Worm (Caenorhabditis elegans) whole organism, late embryonic: ENCODE data around the gene cal-5.

Experiments used
- K09A11.1 ChIP-seq: sonication (generic microtip); optimal IDR thresholded peaks from 2 replicates; lab custom pipeline; 2017; ENCODE audit warnings: antibody characterized with exemption, mild to moderate bottlenecking, missing genetic modification characterization, missing compliant biosample characterization; ENCODE audit not compliant: insufficient read depth
- T23F11.4 ChIP-seq: fragments of 200-800 bp; sonication (Bioruptor generic); optimal IDR thresholded peaks from 2 replicates; lab custom pipeline; 2018; ENCODE audit warnings: mild to moderate bottlenecking, missing genetic modification characterization, missing compliant biosample characterization
- ahr-1 ChIP-seq: sonication (generic microtip); optimal IDR thresholded peaks from 2 replicates; lab custom pipeline; 2016; ENCODE audit warnings: missing genetic modification characterization, missing compliant biosample characterization
- ama-1 ChIP-seq: fragments of 150-350 bp; optimal IDR thresholded peaks from 2 replicates; lab custom pipeline; 2014
- ceh-14 ChIP-seq: sonication (generic microtip); optimal IDR thresholded peaks from 2 replicates; lab custom pipeline; 2016; ENCODE audit warnings: missing genotype, missing genetic modification characterization, missing compliant biosample characterization
- ceh-18 ChIP-seq: sonication (generic microtip); optimal IDR thresholded peaks from 2 replicates; lab custom pipeline; 2016; ENCODE audit warnings: missing genetic modification characterization, missing compliant biosample characterization
- ceh-2 ChIP-seq: sonication (generic microtip); optimal IDR thresholded peaks from 2 replicates; lab custom pipeline; 2016; ENCODE audit warnings: missing genotype, missing genetic modification characterization, missing compliant biosample characterization
- ceh-22 ChIP-seq: sonication (generic microtip); optimal IDR thresholded peaks from 2 replicates; lab custom pipeline; 2017; ENCODE audit warnings: missing biosample characterization, missing genetic modification characterization
- ceh-24 ChIP-seq: sonication (generic microtip); optimal IDR thresholded peaks from 2 replicates; lab custom pipeline; 2016; ENCODE audit warnings: mild to moderate bottlenecking, missing genetic modification characterization, missing compliant biosample characterization
- ceh-30 ChIP-seq: fragments of 150-350 bp; optimal IDR thresholded peaks from 2 replicates; lab custom pipeline; 2014; ENCODE audit warnings: missing biosample characterization, missing genetic modification characterization
- ceh-31 ChIP-seq: sonication (generic microtip); optimal IDR thresholded peaks from 2 replicates; lab custom pipeline; 2016; ENCODE audit warnings: missing genetic modification characterization, missing compliant biosample characterization
- ceh-34 ChIP-seq: sonication (generic microtip); optimal IDR thresholded peaks from 2 replicates; lab custom pipeline; 2016; ENCODE audit warnings: mild to moderate bottlenecking, missing genetic modification characterization, missing compliant biosample characterization
- ceh-45 ChIP-seq: fragments of 200-800 bp; sonication (Bioruptor generic); IDR thresholded peaks from 2 replicates; pipeline ENCODE4 v1.3.6; 2022; ENCODE audit warnings: missing genetic modification reagents, missing genetic modification characterization, missing compliant biosample characterization
- ceh-48 ChIP-seq: sonication (generic microtip); optimal IDR thresholded peaks from 2 replicates; lab custom pipeline; 2016; ENCODE audit warnings: missing genetic modification characterization, inconsistent platforms, missing compliant biosample characterization
- ceh-6 ChIP-seq: fragments of 200-800 bp; sonication (Bioruptor generic); optimal IDR thresholded peaks from 2 replicates; lab custom pipeline; 2018; ENCODE audit warnings: mild to moderate bottlenecking, missing genetic modification characterization, missing compliant biosample characterization
- dmd-4 ChIP-seq: sonication (generic microtip); optimal IDR thresholded peaks from 2 replicates; lab custom pipeline; 2016; ENCODE audit warnings: borderline replicate concordance, missing genetic modification characterization, missing compliant biosample characterization
- dve-1 ChIP-seq: sonication (generic microtip); optimal IDR thresholded peaks from 2 replicates; lab custom pipeline; 2017; ENCODE audit warnings: antibody characterized with exemption, mild to moderate bottlenecking, missing genetic modification characterization, missing compliant biosample characterization
- fkh-10 ChIP-seq: fragments of 150-350 bp; optimal IDR thresholded peaks from 2 replicates; lab custom pipeline; 2014; ENCODE audit warnings: missing biosample characterization, missing genetic modification reagents, missing genetic modification characterization
- fkh-6 ChIP-seq: sonication (generic microtip); optimal IDR thresholded peaks from 2 replicates; lab custom pipeline; 2016; ENCODE audit warnings: missing genetic modification characterization, missing compliant biosample characterization
- gmeb-2 ChIP-seq: sonication (generic microtip); optimal IDR thresholded peaks from 2 replicates; lab custom pipeline; 2016; ENCODE audit warnings: missing genetic modification characterization, inconsistent platforms, missing compliant biosample characterization
- hlh-13 ChIP-seq: fragments of 200-800 bp; sonication (Bioruptor generic); optimal IDR thresholded peaks from 2 replicates; lab custom pipeline; 2018; ENCODE audit warnings: mild to moderate bottlenecking, missing genetic modification characterization, missing compliant biosample characterization
- hlh-15 ChIP-seq: sonication (generic microtip); optimal IDR thresholded peaks from 2 replicates; lab custom pipeline; 2016; ENCODE audit warnings: missing genetic modification characterization, missing compliant biosample characterization
- hlh-30 ChIP-seq: sonication (generic microtip); optimal IDR thresholded peaks from 2 replicates; lab custom pipeline; 2017; ENCODE audit warnings: antibody characterized with exemption, missing genetic modification characterization, missing compliant biosample characterization; ENCODE audit not compliant: insufficient read depth
- hlh-6 ChIP-seq: sonication (generic microtip); optimal IDR thresholded peaks from 2 replicates; lab custom pipeline; 2016; ENCODE audit warnings: missing genotype, missing genetic modification characterization, missing compliant biosample characterization
- lin-11 ChIP-seq: fragments of 200-800 bp; sonication (Bioruptor generic); optimal IDR thresholded peaks from 2 replicates; lab custom pipeline; 2018; ENCODE audit warnings: mild to moderate bottlenecking, missing genetic modification characterization, missing compliant biosample characterization
- mec-3 ChIP-seq: sonication (generic microtip); optimal IDR thresholded peaks from 2 replicates; lab custom pipeline; 2016; ENCODE audit warnings: borderline replicate concordance, missing genetic modification characterization, missing compliant biosample characterization
- nhr-232 ChIP-seq: sonication (generic microtip); optimal IDR thresholded peaks from 2 replicates; lab custom pipeline; 2016; ENCODE audit warnings: missing genetic modification characterization, missing compliant biosample characterization
- odd-2 ChIP-seq: sonication (generic microtip); optimal IDR thresholded peaks from 2 replicates; lab custom pipeline; 2017; ENCODE audit warnings: antibody characterized with exemption, mild to moderate bottlenecking, missing genetic modification characterization, missing compliant biosample characterization
- pha-2 ChIP-seq: sonication (generic microtip); optimal IDR thresholded peaks from 2 replicates; lab custom pipeline; 2017; ENCODE audit warnings: mild to moderate bottlenecking, missing genetic modification characterization, missing compliant biosample characterization
- pha-4 ChIP-seq: fragments of 150-350 bp; optimal IDR thresholded peaks from 2 replicates; lab custom pipeline; 2018; ENCODE audit warnings: missing biosample characterization, missing genetic modification reagents, missing genetic modification characterization
- pqm-1 ChIP-seq: sonication (generic microtip); optimal IDR thresholded peaks from 2 replicates; lab custom pipeline; 2016; ENCODE audit warnings: missing genetic modification characterization, missing compliant biosample characterization
- pros-1 ChIP-seq: fragments of 150-350 bp; optimal IDR thresholded peaks from 2 replicates; lab custom pipeline; 2014; ENCODE audit warnings: missing biosample characterization, missing genetic modification reagents, missing genetic modification characterization
- ref-2 ChIP-seq: sonication (generic microtip); optimal IDR thresholded peaks from 2 replicates; lab custom pipeline; 2016; ENCODE audit warnings: missing genetic modification characterization, missing compliant biosample characterization
- sdc-2 ChIP-seq: sonication (generic microtip); optimal IDR thresholded peaks from 2 replicates; lab custom pipeline; 2016; ENCODE audit warnings: missing genotype, missing genetic modification characterization, missing compliant biosample characterization
- syd-9 ChIP-seq: sonication (generic microtip); optimal IDR thresholded peaks from 2 replicates; lab custom pipeline; 2016; ENCODE audit warnings: mild to moderate bottlenecking, missing genetic modification characterization, moderate library complexity, missing compliant biosample characterization
- tbx-7 ChIP-seq: sonication (generic microtip); optimal IDR thresholded peaks from 2 replicates; lab custom pipeline; 2016; ENCODE audit warnings: missing genotype, missing genetic modification characterization, missing compliant biosample characterization
- ttx-3 ChIP-seq: sonication (generic microtip); optimal IDR thresholded peaks from 2 replicates; lab custom pipeline; 2016; ENCODE audit warnings: missing genetic modification reagents, missing genetic modification characterization, missing compliant biosample characterization
- unc-3 ChIP-seq, 2 experiments: fragments of 200-800 bp in 1 of 2; sonication (Bioruptor generic) in 1 of 2; sonication (generic microtip) in 1 of 2; conservative IDR thresholded peaks in 1 of 2; optimal IDR thresholded peaks in 1 of 2; 2 replicates each; pipeline versions ENCODE4 v1.3.6 to Lab custom; 2016 to 2022; ENCODE audit warnings: missing compliant biosample characterization in 2 of 2, missing genetic modification characterization in 2 of 2, missing genetic modification reagents in 1 of 2
- unc-42 ChIP-seq: sonication (generic microtip); optimal IDR thresholded peaks from 2 replicates; lab custom pipeline; 2016; ENCODE audit warnings: missing genotype, missing genetic modification characterization, missing compliant biosample characterization
- zip-5 ChIP-seq: sonication (generic microtip); optimal IDR thresholded peaks from 2 replicates; lab custom pipeline; 2016; ENCODE audit warnings: missing genetic modification characterization, missing compliant biosample characterization

Gene cal-5

DNA sequence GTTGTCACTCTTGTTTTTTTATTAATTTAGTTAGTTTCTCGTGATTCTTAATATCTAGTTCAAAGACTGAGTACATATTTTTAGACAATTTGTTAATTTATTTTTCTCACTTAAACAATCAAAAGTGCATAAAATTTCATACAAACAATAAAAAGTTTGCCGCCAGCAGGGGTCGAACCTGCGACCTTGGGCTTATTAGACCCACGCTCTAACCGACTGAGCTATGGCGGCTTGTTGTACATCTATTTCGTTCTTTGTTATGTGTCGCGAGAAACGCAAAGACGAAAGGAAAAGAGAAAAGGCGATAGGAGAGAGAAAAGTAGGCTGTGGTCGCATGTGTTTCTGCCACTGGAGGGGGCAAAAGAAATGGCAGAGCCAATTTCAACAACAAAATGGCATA, 7.7 kb upstream of the cal-5 start (continued):
- TF ChIP-seq ceh-22 (tag; lab: Kevin White, UChicago) (no peak), mec-3 (tag; lab: Kevin White, UChicago) (peak; percentile 54), gmeb-2 (tag; lab: Kevin White, UChicago) (peak; percentile 97), zip-5 (tag; lab: Kevin White, UChicago) (peak; percentile 85), ceh-48 (peak; percentile 89), ceh-6 (peak; percentile 92), ceh-18 (tag; lab: Kevin White, UChicago) (peak; percentile 95), ama-1 (lab: Kevin White, UChicago) (no peak), dve-1 (tag; lab: Kevin White, UChicago) (peak; percentile 94), fkh-6 (tag; lab: Kevin White, UChicago) (peak; percentile 93), ceh-34 (tag; lab: Kevin White, UChicago) (peak; percentile 96), nhr-232 (tag; lab: Kevin White, UChicago) (peak; percentile 86), tbx-7 (tag; lab: Kevin White, UChicago) (peak; percentile 49), syd-9 (tag; lab: Kevin White, UChicago) (peak; percentile 93), dmd-4 (tag; lab: Kevin White, UChicago) (peak; percentile 94), T23F11.4 (GFP tag; lab: Kevin White, UChicago) (peak; percentile 97), ceh-2 (peak; percentile 89)

DNA sequence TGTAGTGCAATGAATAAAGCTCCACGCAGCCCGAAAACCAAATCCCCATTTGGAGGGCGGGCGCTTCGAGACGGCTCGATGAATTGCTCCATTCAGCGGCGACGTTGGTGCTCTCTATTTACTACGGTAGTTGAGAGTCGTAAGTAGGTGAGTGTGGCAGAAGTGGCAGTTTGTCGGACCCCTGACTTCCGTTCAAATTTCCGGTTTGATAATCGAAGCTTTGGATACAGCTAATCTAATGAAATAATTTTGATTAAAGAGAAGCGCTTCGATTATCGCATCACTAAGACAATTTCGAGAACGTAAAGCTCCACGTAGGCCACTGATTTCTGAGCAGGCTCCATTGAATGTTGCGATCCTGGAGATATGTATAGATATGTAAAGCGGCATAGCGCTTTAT, 6.7 kb upstream of the cal-5 start, which contains the start of gene ets-5:
ets-5 (minus strand) TSS at position 32 of the 400 bp plus-strand sequence.
- TF ChIP-seq hlh-13 (GFP tag; lab: Kevin White, UChicago) (no peak), zip-5 (tag; lab: Kevin White, UChicago) (no peak)

DNA sequence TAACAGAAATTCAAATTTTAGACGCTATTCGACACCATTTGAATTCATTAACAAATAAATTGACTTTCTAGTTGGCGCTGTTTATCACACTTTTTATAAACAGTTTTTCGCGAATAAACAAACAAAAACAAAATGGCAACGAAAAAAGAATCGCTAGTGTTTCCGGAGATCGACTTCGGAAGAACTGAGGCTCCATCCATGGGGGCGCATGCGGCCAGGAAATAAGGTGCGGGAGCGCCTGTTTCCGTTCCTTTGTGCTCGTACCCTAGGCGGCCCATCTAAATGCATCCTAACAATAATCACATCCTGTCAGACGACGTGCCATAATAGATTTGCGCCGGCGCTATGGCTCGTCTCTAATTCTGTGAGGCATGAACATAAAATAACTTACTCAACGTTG, 6.3 kb upstream of the cal-5 start:
- no peak for TF ChIP-seq pha-2 (tag; lab: Kevin White, UChicago)
- TF ChIP-seq ahr-1 (tag; lab: Kevin White, UChicago) = no peak
- no peak for TF ChIP-seq ref-2 (tag; lab: Kevin White, UChicago)
- no peak for TF ChIP-seq unc-42 (tag; lab: Kevin White, UChicago)
- no peak for TF ChIP-seq ceh-14
- TF ChIP-seq hlh-15 = no peak
- TF ChIP-seq zip-5 (tag; lab: Kevin White, UChicago) = no peak
- TF ChIP-seq hlh-13 (GFP tag; lab: Kevin White, UChicago) = no peak
- TF ChIP-seq ceh-30 = no peak
- TF ChIP-seq K09A11.1 (tag; lab: Kevin White, UChicago) = no peak
- TF ChIP-seq pqm-1 (tag; lab: Kevin White, UChicago) = no peak
- no peak for TF ChIP-seq unc-3 (GFP tag; conservative IDR thresholded peaks at IDR 0.05; lab: Robert Waterston, UW)
- TF ChIP-seq unc-3 (tag; optimal IDR thresholded peaks at IDR 0.05; lab: Kevin White, UChicago) = no peak
- TF ChIP-seq pha-4 = no peak
- no peak for TF ChIP-seq fkh-10 (GFP tag; lab: Kevin White, UChicago)
- no peak for TF ChIP-seq pros-1 (tag; lab: Kevin White, UChicago)
- no peak for TF ChIP-seq hlh-6 (tag; lab: Kevin White, UChicago)
- no peak for TF ChIP-seq ttx-3 (tag; lab: Kevin White, UChicago)
- TF ChIP-seq ceh-31 (tag; lab: Kevin White, UChicago) = no peak
- TF ChIP-seq hlh-30 (tag; lab: Kevin White, UChicago) = no peak
- TF ChIP-seq lin-11 (tag; lab: Kevin White, UChicago) = no peak
- TF ChIP-seq, all 69 proteins: peak for 0

DNA sequence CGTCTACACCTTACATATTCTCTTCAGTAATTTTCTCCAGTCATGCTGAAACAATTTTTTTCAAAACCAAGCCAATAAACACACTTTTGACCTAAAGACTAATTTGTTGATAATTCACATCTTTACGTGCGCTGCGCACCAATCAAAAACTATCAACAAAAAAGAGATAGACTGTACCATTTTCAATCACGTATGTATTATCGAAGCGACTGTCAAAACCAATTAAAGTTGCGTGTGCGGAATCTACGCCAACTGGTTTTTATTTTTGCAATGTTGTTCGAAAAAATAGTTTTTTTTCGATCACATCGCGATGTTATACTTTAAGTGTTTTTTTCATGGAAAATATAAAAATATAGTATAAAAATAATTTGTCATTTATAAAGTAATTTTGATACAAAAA, 1.5 kb upstream of the cal-5 start:
- no peak for TF ChIP-seq ceh-45 (GFP tag; lab: Robert Waterston, UW)
- TF ChIP-seq ceh-24 = no peak
- no peak for TF ChIP-seq mec-3 (tag; lab: Kevin White, UChicago)
- TF ChIP-seq ceh-31 (tag; lab: Kevin White, UChicago) = no peak
- TF ChIP-seq sdc-2 = no peak
- no peak for TF ChIP-seq odd-2
